Fruit fly (Drosophila melanogaster) whole organism, adult: ENCODE data around the gene CG8745.

ENCODE experiments used
- CG11617 ChIP-seq: fragments of 200-800 bp; sonication (Bioruptor generic); optimal IDR thresholded peaks from 2 replicates; lab custom pipeline; 2017; ENCODE audit warnings: mild to moderate bottlenecking, missing biosample characterization, missing genetic modification reagents, missing genetic modification characterization
- CG12768 ChIP-seq: fragments of 200-800 bp; sonication (Bioruptor generic); optimal IDR thresholded peaks from 2 replicates; lab custom pipeline; 2017; ENCODE audit warnings: missing biosample characterization, missing genetic modification characterization, mild to moderate bottlenecking, moderate library complexity, missing genetic modification reagents
- CG14711 ChIP-seq: fragments of 200-800 bp; sonication (Bioruptor generic); optimal IDR thresholded peaks from 2 replicates; lab custom pipeline; 2018; ENCODE audit warnings: missing biosample characterization, mild to moderate bottlenecking, missing genetic modification characterization, moderate library complexity
- CG1620 ChIP-seq: fragments of 200-800 bp; sonication (Bioruptor generic); optimal IDR thresholded peaks from 2 replicates; lab custom pipeline; 2016; ENCODE audit warnings: missing biosample characterization, missing genetic modification characterization
- CG33017 ChIP-seq: fragments of 200-800 bp; sonication (Bioruptor generic); optimal IDR thresholded peaks from 2 replicates; lab custom pipeline; 2018; ENCODE audit warnings: missing biosample characterization, mild to moderate bottlenecking, missing genetic modification characterization, moderate library complexity
- CG5204 ChIP-seq: fragments of 200-800 bp; sonication (Bioruptor generic); optimal IDR thresholded peaks from 2 replicates; lab custom pipeline; 2016; ENCODE audit warnings: missing biosample characterization, missing genetic modification characterization
- CG7045 ChIP-seq: fragments of 200-800 bp; sonication (Bioruptor generic); optimal IDR thresholded peaks from 2 replicates; lab custom pipeline; 2017; ENCODE audit warnings: missing biosample characterization, mild to moderate bottlenecking, missing genetic modification characterization
- CG7101 ChIP-seq: fragments of 200-800 bp; sonication (Bioruptor generic); optimal IDR thresholded peaks from 2 replicates; lab custom pipeline; 2018; ENCODE audit warnings: missing biosample characterization, mild to moderate bottlenecking, missing genetic modification characterization, moderate library complexity
- Clk ChIP-seq: fragments of 200-800 bp; sonication (Bioruptor generic); optimal IDR thresholded peaks from 2 replicates; lab custom pipeline; 2017; ENCODE audit warnings: missing biosample characterization, missing genetic modification characterization
- Crg-1 ChIP-seq: fragments of 200-800 bp; sonication (Bioruptor generic); optimal IDR thresholded peaks from 2 replicates; lab custom pipeline; 2016; ENCODE audit warnings: missing biosample characterization, missing genetic modification characterization
- Hr96 ChIP-seq: fragments of 200-800 bp; sonication (Bioruptor generic); optimal IDR thresholded peaks from 2 replicates; lab custom pipeline; 2016; ENCODE audit warnings: missing biosample characterization, missing genetic modification characterization
- Mnt ChIP-seq: fragments of 200-800 bp; sonication (Bioruptor generic); optimal IDR thresholded peaks from 2 replicates; lab custom pipeline; 2016; ENCODE audit warnings: missing biosample characterization, mild to moderate bottlenecking, missing genetic modification characterization
- bab1 ChIP-seq: fragments of 200-800 bp; sonication (Bioruptor generic); optimal IDR thresholded peaks from 3 replicates; lab custom pipeline; 2019; ENCODE audit warnings: missing biosample characterization, mild to moderate bottlenecking, missing genetic modification characterization, moderate library complexity
- cic ChIP-seq: fragments of 200-800 bp; sonication (Bioruptor generic); optimal IDR thresholded peaks from 2 replicates; lab custom pipeline; 2017; ENCODE audit warnings: missing biosample characterization, mild to moderate bottlenecking, missing genetic modification characterization, moderate library complexity
- cnc ChIP-seq, 2 experiments: fragments of >200 bp; optimal IDR thresholded peaks; 2 replicates each; lab custom pipeline; 2017
- kay ChIP-seq: fragments of 200-800 bp; sonication (Bioruptor generic); peaks from one replicate; lab custom pipeline; 2016; ENCODE audit warnings: missing biosample characterization, missing genetic modification characterization, borderline replicate concordance
- ovo ChIP-seq: fragments of 200-800 bp; sonication (Bioruptor generic); optimal IDR thresholded peaks from 2 replicates; lab custom pipeline; 2016; ENCODE audit warnings: missing biosample characterization, missing genetic modification characterization
- pad ChIP-seq: fragments of 200-800 bp; sonication (Bioruptor generic); optimal IDR thresholded peaks from 3 replicates; lab custom pipeline; 2017; ENCODE audit warnings: missing biosample characterization, missing genetic modification characterization, mild to moderate bottlenecking, moderate library complexity, missing genetic modification reagents
- tj ChIP-seq: fragments of 200-800 bp; sonication (Bioruptor generic); optimal IDR thresholded peaks from 3 replicates; lab custom pipeline; 2017; ENCODE audit warnings: missing biosample characterization, mild to moderate bottlenecking, missing genetic modification characterization, moderate library complexity
- toe ChIP-seq: fragments of 200-800 bp; sonication (Bioruptor generic); optimal IDR thresholded peaks from 2 replicates; lab custom pipeline; 2016; ENCODE audit warnings: missing biosample characterization, missing genetic modification characterization

CG8745 gene

dm6 chr3L:13866780-13867179 is at the start of gene CG8745:
Gene CG8745 (minus strand): TSS chr3L:13866905.
- no peak for TF ChIP-seq CG14711 (tag; lab: Kevin White, UChicago)
- no peak for TF ChIP-seq CG12768 (GFP tag; lab: Kevin White, UChicago)
- no peak for TF ChIP-seq Crg-1 (GFP tag; lab: Kevin White, UChicago)
- no peak for TF ChIP-seq CG5204 (GFP tag; lab: Kevin White, UChicago)
- TF ChIP-seq ovo (GFP tag; lab: Kevin White, UChicago), result no peak
- TF ChIP-seq kay (GFP tag; lab: Kevin White, UChicago), result no peak
- no peak for TF ChIP-seq CG7045 (GFP tag; lab: Kevin White, UChicago)
- TF ChIP-seq CG11617 (GFP tag; lab: Kevin White, UChicago), result no peak
- TF ChIP-seq Hr96 (GFP tag; lab: Kevin White, UChicago), result no peak
- TF ChIP-seq pad (GFP tag; lab: Kevin White, UChicago), result no peak
- TF ChIP-seq cic, result no peak
- TF ChIP-seq CG7101 (tag; lab: Kevin White, UChicago), result no peak

DNA sequence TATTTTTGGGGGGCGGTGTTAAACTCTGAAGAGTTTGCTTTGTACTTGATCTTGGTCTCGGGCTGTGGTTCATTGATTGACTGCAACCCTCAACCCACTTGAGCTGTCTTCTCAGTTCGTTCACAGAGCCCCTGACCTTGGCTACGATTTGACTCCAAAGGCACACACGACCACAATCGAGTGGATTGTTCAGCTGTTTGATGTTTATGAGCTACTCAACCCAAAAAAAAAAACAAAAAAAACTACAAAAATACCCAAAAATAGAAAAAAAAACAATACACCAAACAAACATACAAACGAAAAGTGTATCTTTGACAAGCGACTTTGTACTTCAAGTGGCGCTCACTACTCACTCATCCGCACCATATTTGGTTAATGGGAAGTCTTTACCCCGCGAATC is 47.9 kb upstream of the CG8745 start:
- TF ChIP-seq CG7101 (tag; lab: Kevin White, UChicago) (no peak), Clk (GFP tag; lab: Kevin White, UChicago) (no peak), toe (GFP tag; lab: Kevin White, UChicago) (no peak), CG33017 (no peak), CG12768 (GFP tag; lab: Kevin White, UChicago) (no peak), CG1620 (no peak), pad (GFP tag; lab: Kevin White, UChicago) (no peak), kay (GFP tag; lab: Kevin White, UChicago) (no peak), cnc (optimal IDR thresholded peaks at IDR 0.05; lab: Kevin White, UChicago) (no peak), tj (GFP tag; lab: Kevin White, UChicago) (no peak), CG14711 (tag; lab: Kevin White, UChicago) (no peak)

- no peak for TF ChIP-seq CG12768 (GFP tag; lab: Kevin White, UChicago)
- no peak for TF ChIP-seq CG14711 (tag; lab: Kevin White, UChicago)
- no peak for TF ChIP-seq bab1 (GFP tag; lab: Kevin White, UChicago)
Measured at dm6 chr3L:13912777-13913176, 46.1 kb upstream of the CG8745 start.

dm6 chr3L:13911649-13912260 is 45.0 kb upstream of the CG8745 start:
- TF ChIP-seq Mnt (GFP tag; lab: Kevin White, UChicago) (no peak), CG33017 (no peak), CG11617 (GFP tag; lab: Kevin White, UChicago) (no peak), ovo (GFP tag; lab: Kevin White, UChicago) (no peak), cic (no peak), Clk (GFP tag; lab: Kevin White, UChicago) (no peak), Crg-1 (GFP tag; lab: Kevin White, UChicago) (no peak), tj (GFP tag; lab: Kevin White, UChicago) (no peak), bab1 (GFP tag; lab: Kevin White, UChicago) (no peak), kay (GFP tag; lab: Kevin White, UChicago) (no peak), cnc (optimal IDR thresholded peaks at IDR 0.05; lab: Kevin White, UChicago) (no peak)

DNA sequence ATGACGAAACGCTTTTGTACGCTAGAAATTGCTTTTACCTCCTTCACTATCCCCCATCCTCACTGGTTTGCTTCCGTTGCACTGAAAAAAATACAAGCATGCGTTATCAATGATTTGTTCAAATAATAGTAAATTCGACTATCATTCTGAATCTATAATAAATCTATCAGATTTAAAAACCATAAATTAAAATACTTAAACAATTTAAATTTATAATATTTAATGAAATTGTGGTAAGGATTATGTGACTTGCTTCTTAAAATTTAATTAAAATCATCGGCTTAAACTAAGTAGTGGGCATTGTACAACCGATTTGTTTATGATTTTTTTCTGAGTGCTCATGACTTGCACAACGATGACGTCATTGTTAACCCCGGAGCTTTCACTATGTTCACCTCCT is 38.8 kb upstream of the CG8745 start:
- TF ChIP-seq Mnt (GFP tag; lab: Kevin White, UChicago), result no peak
- no peak for TF ChIP-seq cnc (optimal IDR thresholded peaks at IDR 0.05; lab: Kevin White, UChicago)
- no peak for TF ChIP-seq pad (GFP tag; lab: Kevin White, UChicago)
- TF ChIP-seq CG7101 (tag; lab: Kevin White, UChicago), result no peak
- TF ChIP-seq bab1 (GFP tag; lab: Kevin White, UChicago), result no peak
- TF ChIP-seq CG7045 (GFP tag; lab: Kevin White, UChicago), result peak; percentile 88
- peak; percentile 56 for TF ChIP-seq CG14711 (tag; lab: Kevin White, UChicago)
- TF ChIP-seq tj (GFP tag; lab: Kevin White, UChicago), result no peak
- no peak for TF ChIP-seq toe (GFP tag; lab: Kevin White, UChicago)
- TF ChIP-seq Clk (GFP tag; lab: Kevin White, UChicago), result peak; percentile 64
- no peak for TF ChIP-seq kay (GFP tag; lab: Kevin White, UChicago)
- TF ChIP-seq ovo (GFP tag; lab: Kevin White, UChicago), result no peak
- no peak for TF ChIP-seq CG1620
- TF ChIP-seq cic, result no peak
- peak; percentile 64 for TF ChIP-seq CG12768 (GFP tag; lab: Kevin White, UChicago)
- peak; percentile 17 for TF ChIP-seq CG11617 (GFP tag; lab: Kevin White, UChicago)
- TF ChIP-seq Crg-1 (GFP tag; lab: Kevin White, UChicago), result no peak
- no peak for TF ChIP-seq CG5204 (GFP tag; lab: Kevin White, UChicago)
- no peak for TF ChIP-seq Hr96 (GFP tag; lab: Kevin White, UChicago)
- peak; percentile 58 for TF ChIP-seq CG33017

- TF ChIP-seq CG12768 (GFP tag; lab: Kevin White, UChicago), result no peak
- TF ChIP-seq Hr96 (GFP tag; lab: Kevin White, UChicago), result no peak
- no peak for TF ChIP-seq CG11617 (GFP tag; lab: Kevin White, UChicago)
- no peak for TF ChIP-seq kay (GFP tag; lab: Kevin White, UChicago)
- no peak for TF ChIP-seq ovo (GFP tag; lab: Kevin White, UChicago)
- no peak for TF ChIP-seq tj (GFP tag; lab: Kevin White, UChicago)
- TF ChIP-seq CG33017, result no peak
- TF ChIP-seq CG7045 (GFP tag; lab: Kevin White, UChicago), result no peak
- TF ChIP-seq cnc (optimal IDR thresholded peaks at IDR 0.05; lab: Kevin White, UChicago), result no peak
- TF ChIP-seq CG1620, result no peak
- no peak for TF ChIP-seq toe (GFP tag; lab: Kevin White, UChicago)
- no peak for TF ChIP-seq CG7101 (tag; lab: Kevin White, UChicago)
Measured at dm6 chr3L:13904426-13904825, 37.7 kb upstream of the CG8745 start.
